Fruit fly (Drosophila melanogaster) whole organism, embryonic: ENCODE measurements around the gene PIG-U.
A peak's percentile ranks its signal among the peaks of the same experiment; 100 is the strongest.

Experiments
- Atf3 ChIP-seq: fragments of 200-800 bp; sonication (Bioruptor generic); optimal IDR thresholded peaks from 3 replicates; lab custom pipeline; 2016; ENCODE audit warnings: missing biosample characterization, missing genetic modification characterization
- B-H2 ChIP-seq: fragments of 200-800 bp; sonication (Bioruptor generic); optimal IDR thresholded peaks from 2 replicates; lab custom pipeline; 2018; ENCODE audit warnings: missing biosample characterization, mild to moderate bottlenecking, missing genetic modification characterization
- CG1024 ChIP-seq: fragments of 200-800 bp; sonication (Bioruptor generic); IDR thresholded peaks from 2 replicates; pipeline ENCODE4 v1.3.6; 2022; ENCODE audit warnings: missing biosample characterization, missing genetic modification characterization
- CG10654 ChIP-seq: fragments of 200-800 bp; sonication (Bioruptor generic); optimal IDR thresholded peaks from 2 replicates; lab custom pipeline; 2016; ENCODE audit warnings: missing biosample characterization, missing genetic modification characterization
- CG11456 ChIP-seq: fragments of 200-800 bp; sonication (Bioruptor generic); IDR thresholded peaks from 3 replicates; pipeline ENCODE4 v1.3.6; 2022; ENCODE audit warnings: missing biosample characterization, missing genetic modification characterization
- CG11696 ChIP-seq: fragments of 200-800 bp; sonication (Bioruptor generic); IDR thresholded peaks from 2 replicates; pipeline ENCODE4 v1.3.6; 2022; ENCODE audit warnings: missing biosample characterization, missing genetic modification characterization
- CG15011 ChIP-seq: fragments of 200-800 bp; sonication (Bioruptor generic); optimal IDR thresholded peaks from 3 replicates; lab custom pipeline; 2018; ENCODE audit warnings: missing biosample characterization, mild to moderate bottlenecking, missing genetic modification characterization
- CG15514 ChIP-seq: fragments of 200-800 bp; sonication (Bioruptor generic); optimal IDR thresholded peaks from 3 replicates; lab custom pipeline; 2017; ENCODE audit warnings: missing biosample characterization, missing genetic modification characterization, mild to moderate bottlenecking, moderate library complexity, missing genetic modification reagents
- CG2889 ChIP-seq: fragments of 200-800 bp; sonication (Bioruptor generic); IDR thresholded peaks from 3 replicates; pipeline ENCODE4 v1.3.6; 2022; ENCODE audit warnings: missing biosample characterization, missing genetic modification characterization
- CG31224 ChIP-seq: fragments of 200-800 bp; sonication (Bioruptor generic); IDR thresholded peaks from 2 replicates; pipeline ENCODE4 v1.3.6; 2022; ENCODE audit warnings: missing biosample characterization, missing genetic modification characterization
- CG31441 ChIP-seq: fragments of 200-800 bp; sonication (Bioruptor generic); IDR thresholded peaks from 2 replicates; pipeline ENCODE4 v1.3.6; 2022; ENCODE audit warnings: missing biosample characterization, missing genetic modification characterization
- CG32532 ChIP-seq: fragments of 200-800 bp; sonication (Bioruptor generic); IDR thresholded peaks from 2 replicates; pipeline ENCODE4 v1.3.6; 2022; ENCODE audit warnings: missing biosample characterization, missing genetic modification characterization
- CG34422 ChIP-seq: fragments of 200-800 bp; sonication (Bioruptor generic); IDR thresholded peaks from 3 replicates; pipeline ENCODE4 v1.3.6; 2022; ENCODE audit warnings: missing biosample characterization, missing genetic modification characterization
- CG43689 ChIP-seq: fragments of 200-800 bp; sonication (Bioruptor generic); IDR thresholded peaks from 2 replicates; pipeline ENCODE4 v1.3.6; 2022; ENCODE audit warnings: missing biosample characterization, missing genetic modification characterization
- CG4404 ChIP-seq: fragments of 200-800 bp; sonication (Bioruptor generic); IDR thresholded peaks from 2 replicates; pipeline ENCODE4 v1.3.6; 2022; ENCODE audit warnings: missing biosample characterization, missing genetic modification characterization
- CG4707 ChIP-seq: fragments of 200-800 bp; sonication (Bioruptor generic); optimal IDR thresholded peaks from 2 replicates; lab custom pipeline; 2018; ENCODE audit warnings: missing biosample characterization, mild to moderate bottlenecking, missing genetic modification characterization, moderate library complexity
- CG7963 ChIP-seq: fragments of 200-800 bp; sonication (Bioruptor generic); IDR thresholded peaks from 3 replicates; pipeline ENCODE4 v1.3.6; 2022; ENCODE audit warnings: missing biosample characterization, missing genetic modification characterization; ENCODE audit not compliant: partially characterized antibody
- CG8290 ChIP-seq, 3 experiments: fragments of 200-800 bp; sonication (Bioruptor generic); optimal IDR thresholded peaks; 2 replicates each; lab custom pipeline; 2016 to 2019; ENCODE audit warnings: missing biosample characterization in 3 of 3, missing genetic modification characterization in 3 of 3, mild to moderate bottlenecking in 2 of 3, moderate library complexity in 1 of 3
- CG9876 ChIP-seq: fragments of 200-800 bp; sonication (Bioruptor generic); optimal IDR thresholded peaks from 2 replicates; lab custom pipeline; 2016; ENCODE audit warnings: missing biosample characterization, missing genetic modification characterization
- Elba2 ChIP-seq: fragments of 200-800 bp; sonication (Bioruptor generic); optimal IDR thresholded peaks from 3 replicates; lab custom pipeline; 2016; ENCODE audit warnings: missing biosample characterization, missing genetic modification characterization
- H15 ChIP-seq: fragments of 200-800 bp; sonication (Bioruptor generic); IDR thresholded peaks from 3 replicates; pipeline ENCODE4 v1.3.6; 2022; ENCODE audit warnings: missing biosample characterization, missing genetic modification characterization
- HLH3B ChIP-seq: fragments of 200-800 bp; sonication (Bioruptor generic); IDR thresholded peaks from 2 replicates; pipeline ENCODE4 v1.3.6; 2022; ENCODE audit warnings: missing biosample characterization, missing genetic modification characterization
- HLHmδ ChIP-seq: fragments of 200-800 bp; sonication (Bioruptor generic); optimal IDR thresholded peaks from 2 replicates; lab custom pipeline; 2018; ENCODE audit warnings: missing biosample characterization, mild to moderate bottlenecking, missing genetic modification characterization, moderate library complexity
- Hmr ChIP-seq: fragments of 200-800 bp; sonication (Bioruptor generic); optimal IDR thresholded peaks from 3 replicates; lab custom pipeline; 2017; ENCODE audit warnings: mild to moderate bottlenecking, missing biosample characterization, missing genetic modification reagents, missing genetic modification characterization
- Hr39 ChIP-seq: fragments of >200 bp; optimal IDR thresholded peaks from 2 replicates; lab custom pipeline; 2017
- Mes4 ChIP-seq: fragments of 200-800 bp; sonication (Bioruptor generic); optimal IDR thresholded peaks from 2 replicates; lab custom pipeline; 2016; ENCODE audit warnings: missing biosample characterization, missing genetic modification characterization
- NC2α ChIP-seq: fragments of 200-800 bp; sonication (Bioruptor generic); optimal IDR thresholded peaks from 2 replicates; lab custom pipeline; 2016; ENCODE audit warnings: missing biosample characterization, missing genetic modification characterization
- Ravus ChIP-seq: fragments of 200-800 bp; sonication (Bioruptor generic); IDR thresholded peaks from 2 replicates; pipeline ENCODE4 v1.3.6; 2022; ENCODE audit warnings: missing biosample characterization, missing genetic modification characterization
- Xrp1 ChIP-seq: fragments of 200-800 bp; sonication (Bioruptor generic); IDR thresholded peaks from 2 replicates; pipeline ENCODE4 v1.3.6; 2022; ENCODE audit warnings: missing biosample characterization, missing genetic modification characterization
- YL-1 ChIP-seq: fragments of 200-800 bp; sonication (Bioruptor generic); optimal IDR thresholded peaks from 3 replicates; lab custom pipeline; 2017; ENCODE audit warnings: missing biosample characterization, mild to moderate bottlenecking, missing genetic modification characterization
- abd-A ChIP-seq: fragments of 200-800 bp; sonication (Bioruptor generic); optimal IDR thresholded peaks from 3 replicates; lab custom pipeline; 2019; ENCODE audit warnings: missing biosample characterization, mild to moderate bottlenecking, missing genetic modification characterization, moderate library complexity
- bowl ChIP-seq: fragments of 200-800 bp; sonication (Bioruptor generic); IDR thresholded peaks from 2 replicates; pipeline ENCODE4 v1.3.6; 2022; ENCODE audit warnings: missing biosample characterization, missing genetic modification characterization
- crol ChIP-seq: fragments of 200-800 bp; sonication (Bioruptor generic); IDR thresholded peaks from 2 replicates; pipeline ENCODE4 v1.3.6; 2022; ENCODE audit warnings: missing biosample characterization, missing genetic modification characterization
- dpn ChIP-seq, 2 experiments: fragments of 200-800 bp; sonication (Bioruptor generic); optimal IDR thresholded peaks; 3 replicates each; lab custom pipeline; 2016; ENCODE audit warnings: missing biosample characterization in 2 of 2, missing genetic modification characterization in 2 of 2
- exex ChIP-seq: fragments of 200-800 bp; sonication (Bioruptor generic); optimal IDR thresholded peaks from 4 replicates; lab custom pipeline; 2018; ENCODE audit warnings: missing biosample characterization, mild to moderate bottlenecking, missing genetic modification characterization, moderate library complexity
- grn ChIP-seq: fragments of 200-800 bp; sonication (Bioruptor generic); optimal IDR thresholded peaks from 3 replicates; lab custom pipeline; 2017; ENCODE audit warnings: missing biosample characterization, missing genetic modification characterization
- ham ChIP-seq: fragments of 200-800 bp; sonication (Bioruptor generic); IDR thresholded peaks from 2 replicates; pipeline ENCODE4 v1.3.6; 2022; ENCODE audit warnings: missing biosample characterization, missing genetic modification characterization
- inv ChIP-seq: fragments of 200-800 bp; sonication (Bioruptor generic); IDR thresholded peaks from 2 replicates; pipeline ENCODE4 v1.3.6; 2022; ENCODE audit warnings: missing biosample characterization, missing genetic modification characterization; ENCODE audit not compliant: partially characterized antibody
- kni ChIP-seq: fragments of 200-800 bp; sonication (Bioruptor generic); optimal IDR thresholded peaks from 3 replicates; lab custom pipeline; 2017; ENCODE audit warnings: mild to moderate bottlenecking, missing biosample characterization, missing genetic modification reagents, missing genetic modification characterization
- lab ChIP-seq: fragments of 200-800 bp; sonication (Bioruptor generic); optimal IDR thresholded peaks from 3 replicates; lab custom pipeline; 2017; ENCODE audit warnings: missing biosample characterization, missing genetic modification characterization, mild to moderate bottlenecking, moderate library complexity, missing genetic modification reagents
- lov ChIP-seq, 2 experiments: fragments of 200-800 bp in 1 of 2; fragments of >200 bp in 1 of 2; sonication (Bioruptor generic) in 1 of 2; IDR thresholded peaks in 1 of 2; optimal IDR thresholded peaks in 1 of 2; 2 replicates in 1 of 2; 3 replicates in 1 of 2; pipeline versions ENCODE4 v1.3.6 to Lab custom; 2017 to 2022; ENCODE audit warnings: missing biosample characterization in 1 of 2, missing genetic modification characterization in 1 of 2
- maf-S ChIP-seq: fragments of 200-800 bp; sonication (Bioruptor generic); optimal IDR thresholded peaks from 2 replicates; lab custom pipeline; 2016; ENCODE audit warnings: missing biosample characterization, missing genetic modification characterization
- odd ChIP-seq: fragments of 200-800 bp; sonication (Bioruptor generic); optimal IDR thresholded peaks from 2 replicates; lab custom pipeline; 2017; ENCODE audit warnings: missing biosample characterization, mild to moderate bottlenecking, missing genetic modification characterization
- ro ChIP-seq: fragments of 200-800 bp; sonication (Bioruptor generic); IDR thresholded peaks from 2 replicates; pipeline ENCODE4 v1.3.6; 2022; ENCODE audit warnings: missing biosample characterization, missing genetic modification characterization
- sens ChIP-seq: fragments of 200-800 bp; sonication (Bioruptor generic); peaks from one replicate; lab custom pipeline; 2016; ENCODE audit warnings: missing biosample characterization, missing genetic modification characterization
- sqz ChIP-seq: fragments of 200-800 bp; sonication (Bioruptor generic); optimal IDR thresholded peaks from 3 replicates; lab custom pipeline; 2018; ENCODE audit warnings: missing biosample characterization, mild to moderate bottlenecking, missing genetic modification characterization
- tio ChIP-seq: fragments of 200-800 bp; sonication (Bioruptor generic); optimal IDR thresholded peaks from 2 replicates; lab custom pipeline; 2017; ENCODE audit warnings: missing biosample characterization, missing genetic modification characterization, inconsistent platforms
- trem ChIP-seq: fragments of 200-800 bp; optimal IDR thresholded peaks from 3 replicates; lab custom pipeline; 2019; ENCODE audit warnings: missing biosample characterization, mild to moderate bottlenecking, missing genetic modification characterization, moderate library complexity
- unc-4 ChIP-seq: fragments of 200-800 bp; sonication (Bioruptor generic); IDR thresholded peaks from 2 replicates; pipeline ENCODE4 v1.3.6; 2022; ENCODE audit warnings: missing biosample characterization, missing genetic modification characterization; ENCODE audit not compliant: partially characterized antibody

The PIG-U gene

dm6 chr2L:8538449-8539050 lies 23.7 kb downstream of the PIG-U start:
- TF ChIP-seq Elba2 (GFP tag; lab: Kevin White, UChicago) (peak; percentile 73), CG34422 (GFP tag; lab: Robert Waterston, UW) (no peak), tio (GFP tag; lab: Kevin White, UChicago) (no peak), ham (no peak), trem (no peak), CG43689 (GFP tag; lab: Robert Waterston, UW) (no peak), CG1024 (GFP tag; lab: Robert Waterston, UW) (no peak), lab (peak; percentile 44), inv (GFP tag; lab: Robert Waterston, UW) (no peak), CG2889 (GFP tag; lab: Robert Waterston, UW) (no peak), CG11696 (no peak), CG7963 (GFP tag; lab: Robert Waterston, UW) (no peak), exex (tag; lab: Kevin White, UChicago) (peak; percentile 76), YL-1 (GFP tag; lab: Kevin White, UChicago) (no peak), CG4404 (no peak), unc-4 (GFP tag; lab: Robert Waterston, UW) (no peak), CG8290 (GFP tag; optimal IDR thresholded peaks at IDR 0.05; lab: Kevin White, UChicago) (no peak), CG8290 (tag; optimal IDR thresholded peaks at IDR 0.05; lab: Kevin White, UChicago) (no peak), HLH3B (no peak), kni (GFP tag; lab: Kevin White, UChicago) (no peak), crol (no peak), Atf3 (GFP tag; lab: Kevin White, UChicago) (no peak), NC2α (GFP tag; lab: Kevin White, UChicago) (no peak), CG32532 (GFP tag; lab: Robert Waterston, UW) (no peak), Mes4 (no peak), CG9876 (GFP tag; lab: Kevin White, UChicago) (no peak), CG4707 (GFP tag; lab: Kevin White, UChicago) (no peak), sqz (GFP tag; lab: Kevin White, UChicago) (no peak), grn (GFP tag; lab: Kevin White, UChicago) (no peak), Xrp1 (GFP tag; lab: Robert Waterston, UW) (0 out of 2 replicates have a peak, but pooled peaks have one; percentile 8), Hr39 (lab: Kevin White, UChicago) (no peak)

- no peak; the same call in none of the 2 replicates for TF ChIP-seq CG31224 (GFP tag; lab: Robert Waterston, UW)
- no peak for TF ChIP-seq lov (optimal IDR thresholded peaks at IDR 0.05; lab: Kevin White, UChicago)
- TF ChIP-seq lov (GFP tag; IDR thresholded peaks at IDR 0.05; lab: Robert Waterston, UW) = no peak
- peak; percentile 25 for TF ChIP-seq CG10654 (GFP tag; lab: Kevin White, UChicago)
- no peak for TF ChIP-seq CG15011 (GFP tag; lab: Kevin White, UChicago)
- 0 out of 2 replicates have a peak, but pooled peaks have one; percentile 5 for TF ChIP-seq bowl (GFP tag; lab: Robert Waterston, UW)
- TF ChIP-seq H15 = peak; percentile 59; the same call in 1 of the 3 replicates
- no peak for TF ChIP-seq ro (GFP tag; lab: Robert Waterston, UW)
- no peak for TF ChIP-seq B-H2
- TF ChIP-seq dpn (GFP tag; optimal IDR thresholded peaks at IDR 0.05; lab: Kevin White, UChicago) = peak; percentile 49 to 66
- TF ChIP-seq abd-A (tag; lab: Kevin White, UChicago) = peak; percentile 11
- peak; percentile 67 for TF ChIP-seq Hmr
- TF ChIP-seq CG15514 (GFP tag; lab: Kevin White, UChicago) = peak; percentile 46
- peak; percentile 51; the same call in 1 of the 2 replicates for TF ChIP-seq CG31441 (GFP tag; lab: Robert Waterston, UW)
- TF ChIP-seq maf-S (GFP tag; lab: Kevin White, UChicago) = no peak
- peak; percentile 62 for TF ChIP-seq odd (GFP tag; lab: Kevin White, UChicago)
- no peak for TF ChIP-seq CG11456
- TF ChIP-seq sens = peak; percentile 90
- TF ChIP-seq CG7963 (GFP tag; lab: Robert Waterston, UW) = peak; percentile 90
- TF ChIP-seq Ravus (GFP tag; lab: Robert Waterston, UW) = peak; percentile 30
- TF ChIP-seq HLHmδ (GFP tag; lab: Kevin White, UChicago) = no peak
These were observed 26.8 kb downstream of the PIG-U start, which contains the start of gene Sema1a for dm6 chr2L:8541469-8542233. Sema1a (plus strand) TSS chr2L:8542147.
